Worm (Caenorhabditis elegans) whole organism, L3 larva: ENCODE results near the gene glr-6.

Experiments
- R02D3.7 ChIP-seq: fragments of 150-350 bp; optimal IDR thresholded peaks from 2 replicates; lab custom pipeline; 2014; ENCODE audit warnings: missing biosample characterization, missing genetic modification characterization
- ZK546.5 ChIP-seq: sonication (generic microtip); optimal IDR thresholded peaks from 2 replicates; lab custom pipeline; 2017; ENCODE audit warnings: missing biosample characterization, missing genetic modification characterization
- ceh-9 ChIP-seq: sonication (generic microtip); optimal IDR thresholded peaks from 2 replicates; lab custom pipeline; 2018; ENCODE audit warnings: missing biosample characterization, missing genetic modification characterization
- lin-39 ChIP-seq: fragments of 150-350 bp; optimal IDR thresholded peaks from 2 replicates; lab custom pipeline; 2018; ENCODE audit warnings: missing biosample characterization, missing genetic modification reagents, missing genetic modification characterization
- nfya-1 ChIP-seq: sonication (generic microtip); optimal IDR thresholded peaks from 2 replicates; lab custom pipeline; 2017; ENCODE audit warnings: missing genetic modification characterization, mild to moderate bottlenecking, missing compliant biosample characterization, antibody characterized with exemption, moderate library complexity; ENCODE audit not compliant: insufficient read depth
- unc-62 ChIP-seq: fragments of 150-350 bp; sonication (generic microtip); optimal IDR thresholded peaks from 4 replicates; lab custom pipeline; 2014; ENCODE audit warnings: missing biosample characterization, missing genetic modification reagents, missing genetic modification characterization

DNA sequence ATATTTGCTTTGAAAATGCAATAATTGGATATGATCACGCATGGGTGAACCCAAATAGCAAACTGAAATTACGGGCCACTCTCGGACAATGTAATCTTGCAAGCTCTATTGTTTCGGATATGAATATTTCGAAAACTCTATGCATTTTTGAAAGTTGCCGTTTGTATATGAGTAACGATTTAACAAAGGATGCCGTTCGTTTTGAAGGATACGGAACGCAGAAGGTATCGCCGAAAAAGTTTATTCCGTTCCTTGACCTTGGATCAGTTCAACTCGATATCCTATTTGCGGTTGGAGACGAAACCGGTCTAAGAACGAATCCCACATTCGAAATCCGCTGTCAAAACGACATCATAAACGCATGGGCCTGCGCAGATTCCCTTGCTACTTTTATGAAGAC lies 27.5 kb downstream of the glr-6 start:
- TF ChIP-seq lin-39 (no peak), nfya-1 (no peak), unc-62 (GFP tag; lab: Kevin White, UChicago) (no peak), R02D3.7 (tag; lab: Kevin White, UChicago) (no peak), ceh-9 (tag; lab: Kevin White, UChicago) (no peak), ZK546.5 (tag; lab: Kevin White, UChicago) (no peak)
